Worm (Caenorhabditis elegans) whole organism, L4 larva: ENCODE results near the gene ceh-34.
A peak's percentile ranks its signal among the peaks of the same experiment; 100 is the strongest.

ENCODE experiments used
- F10B5.3 ChIP-seq: sonication (generic microtip); optimal IDR thresholded peaks from 2 replicates; lab custom pipeline; 2016; ENCODE audit warnings: mild to moderate bottlenecking, missing genetic modification characterization, missing compliant biosample characterization
- F37D6.2 ChIP-seq: sonication (generic microtip); optimal IDR thresholded peaks from 2 replicates; lab custom pipeline; 2016; ENCODE audit warnings: mild to moderate bottlenecking, missing genetic modification characterization, missing compliant biosample characterization
- F44E2.7 ChIP-seq: fragments of 200-800 bp; sonication (Bioruptor generic); IDR thresholded peaks from 2 replicates; pipeline ENCODE4 v2.1.2; 2022; ENCODE audit warnings: missing genetic modification characterization, missing compliant biosample characterization
- R02D3.7 ChIP-seq: fragments of 150-350 bp; sonication (generic microtip); optimal IDR thresholded peaks from 3 replicates; lab custom pipeline; 2014; ENCODE audit warnings: missing biosample characterization, missing genetic modification characterization
- Y105C5A.15 ChIP-seq: fragments of 200-800 bp; sonication (Bioruptor generic); IDR thresholded peaks from 2 replicates; pipeline ENCODE4 v1.3.6; 2022; ENCODE audit warnings: missing genetic modification characterization, missing compliant biosample characterization
- ZK337.2 ChIP-seq: fragments of 200-800 bp; sonication (Bioruptor generic); IDR thresholded peaks from 2 replicates; pipeline ENCODE4 v1.3.6; 2022; ENCODE audit warnings: missing genetic modification reagents, missing genetic modification characterization, missing compliant biosample characterization
- ceh-28 ChIP-seq: fragments of 150-350 bp; optimal IDR thresholded peaks from 2 replicates; lab custom pipeline; 2014; ENCODE audit warnings: missing biosample characterization, missing genetic modification reagents, missing genetic modification characterization
- ceh-44 ChIP-seq: fragments of 200-800 bp; sonication (Bioruptor generic); IDR thresholded peaks from 2 replicates; pipeline ENCODE4 v1.3.6; 2022; ENCODE audit warnings: missing genetic modification reagents, missing genetic modification characterization, missing compliant biosample characterization
- ceh-82 ChIP-seq: sonication (generic microtip); optimal IDR thresholded peaks from 2 replicates; lab custom pipeline; 2017; ENCODE audit warnings: missing biosample characterization, missing genetic modification characterization
- ces-1 ChIP-seq: fragments of 150-350 bp; sonication (generic microtip); optimal IDR thresholded peaks from 4 replicates; lab custom pipeline; 2014; ENCODE audit warnings: missing biosample characterization, missing genetic modification reagents, missing genetic modification characterization
- cey-2 ChIP-seq: sonication (generic microtip); optimal IDR thresholded peaks from 3 replicates; lab custom pipeline; 2017; ENCODE audit warnings: missing genetic modification characterization, mild to moderate bottlenecking, missing compliant biosample characterization, antibody characterized with exemption, borderline replicate concordance; ENCODE audit not compliant: insufficient read depth
- ctbp-1 ChIP-seq: fragments of 200-800 bp; sonication (Bioruptor generic); IDR thresholded peaks from 2 replicates; pipeline ENCODE4 v1.3.6; 2022; ENCODE audit warnings: missing genetic modification reagents, missing genetic modification characterization, missing compliant biosample characterization
- daf-12 ChIP-seq: fragments of 150-350 bp; optimal IDR thresholded peaks from 2 replicates; lab custom pipeline; 2014; ENCODE audit warnings: missing biosample characterization, missing genetic modification reagents, missing genetic modification characterization
- daf-16 ChIP-seq, 3 experiments: sonication (generic microtip); optimal IDR thresholded peaks; 2 replicates each; lab custom pipeline; 2016 to 2017; ENCODE audit warnings: missing genetic modification characterization in 3 of 3, missing genetic modification reagents in 3 of 3, mild to moderate bottlenecking in 2 of 3, missing compliant biosample characterization in 2 of 3, missing biosample characterization in 1 of 3, moderate library complexity in 1 of 3
- dmd-6 ChIP-seq: fragments of 200-800 bp; sonication (Bioruptor generic); IDR thresholded peaks from 2 replicates; pipeline ENCODE4 v1.3.6; 2022; ENCODE audit warnings: missing genetic modification reagents, missing genetic modification characterization, missing compliant biosample characterization
- dmd-9 ChIP-seq: fragments of 200-800 bp; sonication (Bioruptor generic); IDR thresholded peaks from 2 replicates; pipeline ENCODE4 v1.3.6; 2022; ENCODE audit warnings: missing genetic modification reagents, missing genetic modification characterization, missing compliant biosample characterization
- dpl-1 ChIP-seq: fragments of 150-350 bp; optimal IDR thresholded peaks from 2 replicates; lab custom pipeline; 2014; ENCODE audit warnings: missing biosample characterization, missing genetic modification reagents, missing genetic modification characterization
- duxl-1 ChIP-seq: sonication (generic microtip); optimal IDR thresholded peaks from 2 replicates; lab custom pipeline; 2016; ENCODE audit warnings: mild to moderate bottlenecking, missing genetic modification characterization, moderate library complexity, missing compliant biosample characterization; ENCODE audit not compliant: poor library complexity
- dve-1 ChIP-seq: sonication (generic microtip); optimal IDR thresholded peaks from 2 replicates; lab custom pipeline; 2017; ENCODE audit warnings: antibody characterized with exemption, mild to moderate bottlenecking, missing genetic modification characterization, missing compliant biosample characterization; ENCODE audit not compliant: insufficient read depth
- gei-8 ChIP-seq: fragments of 200-800 bp; sonication (Bioruptor generic); optimal IDR thresholded peaks from 2 replicates; lab custom pipeline; 2018; ENCODE audit warnings: mild to moderate bottlenecking, missing genetic modification characterization, missing compliant biosample characterization
- hlh-11 ChIP-seq: fragments of 200-800 bp; sonication (Bioruptor generic); optimal IDR thresholded peaks from 2 replicates; lab custom pipeline; 2018; ENCODE audit warnings: mild to moderate bottlenecking, missing genetic modification characterization, missing compliant biosample characterization
- hlh-30 ChIP-seq: sonication (generic microtip); optimal IDR thresholded peaks from 2 replicates; lab custom pipeline; 2017; ENCODE audit warnings: antibody characterized with exemption, mild to moderate bottlenecking, missing genetic modification characterization, missing compliant biosample characterization; ENCODE audit not compliant: insufficient read depth
- jun-1 ChIP-seq: fragments of 150-350 bp; optimal IDR thresholded peaks from 2 replicates; lab custom pipeline; 2014; ENCODE audit warnings: missing biosample characterization, missing genetic modification reagents, missing genetic modification characterization
- lin-1 ChIP-seq: fragments of 200-800 bp; sonication (Bioruptor generic); IDR thresholded peaks from 2 replicates; pipeline ENCODE4 v1.3.6; 2022; ENCODE audit warnings: missing genetic modification reagents, missing genetic modification characterization, missing compliant biosample characterization
- lin-15B ChIP-seq: fragments of 150-350 bp; sonication (generic microtip); optimal IDR thresholded peaks from 3 replicates; lab custom pipeline; 2014; ENCODE audit warnings: missing biosample characterization, missing genetic modification characterization
- lin-38 ChIP-seq: fragments of 200-800 bp; sonication (Bioruptor generic); IDR thresholded peaks from 2 replicates; pipeline ENCODE4 v1.3.6; 2022; ENCODE audit warnings: missing genetic modification reagents, missing genetic modification characterization, missing compliant biosample characterization
- lir-3 ChIP-seq: sonication (generic microtip); optimal IDR thresholded peaks from 2 replicates; lab custom pipeline; 2016; ENCODE audit warnings: mild to moderate bottlenecking, missing genetic modification characterization, missing compliant biosample characterization
- madf-5 ChIP-seq, 2 experiments: fragments of 200-800 bp; sonication (Bioruptor generic); IDR thresholded peaks; 2 replicates each; pipeline ENCODE4 v1.3.6; 2022; ENCODE audit warnings: missing compliant biosample characterization in 2 of 2, missing genetic modification characterization in 2 of 2
- madf-9 ChIP-seq: fragments of 200-800 bp; sonication (Bioruptor generic); conservative IDR thresholded peaks from 2 replicates; pipeline ENCODE4 v1.3.6; 2022; ENCODE audit warnings: missing genetic modification reagents, missing genetic modification characterization, missing compliant biosample characterization
- mdt-29 ChIP-seq: fragments of 200-800 bp; sonication (Bioruptor generic); IDR thresholded peaks from 2 replicates; pipeline ENCODE4 v1.3.6; 2022; ENCODE audit warnings: missing genetic modification reagents, missing genetic modification characterization, missing compliant biosample characterization
- mes-2 ChIP-seq: sonication (generic microtip); optimal IDR thresholded peaks from 2 replicates; lab custom pipeline; 2016; ENCODE audit warnings: missing genotype, mild to moderate bottlenecking, missing genetic modification characterization, missing compliant biosample characterization; ENCODE audit not compliant: poor library complexity, severe bottlenecking
- mxl-3 ChIP-seq: fragments of 200-800 bp; sonication (Bioruptor generic); optimal IDR thresholded peaks from 2 replicates; lab custom pipeline; 2018; ENCODE audit warnings: mild to moderate bottlenecking, missing genetic modification characterization, missing compliant biosample characterization
- nhr-10 ChIP-seq: fragments of 150-350 bp; optimal IDR thresholded peaks from 2 replicates; lab custom pipeline; 2014; ENCODE audit warnings: missing biosample characterization, missing genetic modification characterization
- nhr-28 ChIP-seq: fragments of 150-350 bp; optimal IDR thresholded peaks from 2 replicates; lab custom pipeline; 2014; ENCODE audit warnings: missing biosample characterization, missing genetic modification characterization
- nhr-41 ChIP-seq: fragments of 200-800 bp; sonication (Bioruptor generic); IDR thresholded peaks from 2 replicates; pipeline ENCODE4 v1.3.6; 2022; ENCODE audit warnings: missing genetic modification reagents, missing genetic modification characterization, missing compliant biosample characterization
- nhr-42 ChIP-seq: fragments of 200-800 bp; sonication (Bioruptor generic); IDR thresholded peaks from 2 replicates; pipeline ENCODE4 v1.3.6; 2022; ENCODE audit warnings: missing genetic modification characterization, missing compliant biosample characterization
- nhr-48 ChIP-seq: sonication (generic microtip); optimal IDR thresholded peaks from 2 replicates; lab custom pipeline; 2016; ENCODE audit warnings: mild to moderate bottlenecking, missing genetic modification characterization, missing compliant biosample characterization
- nhr-76 ChIP-seq: fragments of 150-350 bp; optimal IDR thresholded peaks from 2 replicates; lab custom pipeline; 2014; ENCODE audit warnings: missing biosample characterization, missing genetic modification characterization
- nhr-77 ChIP-seq: fragments of 150-350 bp; optimal IDR thresholded peaks from 2 replicates; lab custom pipeline; 2014; ENCODE audit warnings: missing biosample characterization, missing genetic modification characterization
- sdz-12 ChIP-seq: fragments of 200-800 bp; sonication (Bioruptor generic); optimal IDR thresholded peaks from 2 replicates; lab custom pipeline; 2018; ENCODE audit warnings: mild to moderate bottlenecking, missing genetic modification characterization, missing compliant biosample characterization
- skn-1 ChIP-seq: fragments of 150-350 bp; optimal IDR thresholded peaks from 2 replicates; lab custom pipeline; 2014; ENCODE audit warnings: missing biosample characterization, missing genetic modification characterization
- spr-3 ChIP-seq: fragments of 200-800 bp; sonication (Bioruptor generic); optimal IDR thresholded peaks from 2 replicates; lab custom pipeline; 2018; ENCODE audit warnings: mild to moderate bottlenecking, missing genetic modification characterization, missing compliant biosample characterization
- tag-97 ChIP-seq: fragments of 200-800 bp; sonication (Bioruptor generic); IDR thresholded peaks from 2 replicates; pipeline ENCODE4 v1.3.6; 2022; ENCODE audit warnings: missing genetic modification characterization, missing compliant biosample characterization
- unc-39 ChIP-seq: sonication (generic microtip); optimal IDR thresholded peaks from 2 replicates; lab custom pipeline; 2017; ENCODE audit warnings: missing biosample characterization, missing genetic modification characterization
- unc-62 ChIP-seq, 3 experiments: fragments of 150-350 bp in 1 of 3; sonication (generic microtip); optimal IDR thresholded peaks in 2 of 3; peaks in 1 of 3; 1 replicate in 1 of 3; 2 replicates in 2 of 3; lab custom pipeline; 2014 to 2017; ENCODE audit warnings: missing biosample characterization in 3 of 3, missing genetic modification characterization in 3 of 3, missing genetic modification reagents in 3 of 3, missing genotype in 1 of 3
- zfp-3 ChIP-seq: fragments of 200-800 bp; sonication (Bioruptor generic); conservative IDR thresholded peaks from 2 replicates; pipeline ENCODE4 v1.3.6; 2022; ENCODE audit warnings: missing genetic modification reagents, missing genetic modification characterization, missing compliant biosample characterization
- ztf-11 ChIP-seq: fragments of 150-350 bp; optimal IDR thresholded peaks from 2 replicates; lab custom pipeline; 2014; ENCODE audit warnings: missing biosample characterization, missing genetic modification characterization
- ztf-7 ChIP-seq: fragments of 150-350 bp; optimal IDR thresholded peaks from 2 replicates; lab custom pipeline; 2014; ENCODE audit warnings: missing biosample characterization, missing genetic modification characterization

The ceh-34 gene

DNA sequence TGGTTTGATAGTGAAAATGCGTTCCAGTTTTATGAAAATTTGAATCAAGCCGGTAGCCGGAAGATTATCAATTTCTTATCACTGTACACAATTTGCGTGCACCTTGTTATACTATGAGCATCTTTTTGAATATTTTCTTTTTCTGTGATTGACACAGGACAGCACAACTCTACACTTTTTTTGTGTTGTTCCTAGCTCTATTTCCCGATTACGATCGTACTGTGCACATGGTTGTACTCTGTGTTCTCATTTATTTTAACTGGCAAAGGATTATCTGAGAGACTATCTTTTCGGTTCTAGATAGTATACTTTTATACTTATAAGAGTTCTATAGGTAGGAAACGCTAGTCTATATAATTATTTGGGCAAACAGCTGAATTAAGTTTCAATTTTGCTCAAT is 47.3 kb downstream of the ceh-34 start:
- TF ChIP-seq daf-16 (GFP tag; optimal IDR thresholded peaks at IDR 0.05; lab: Kevin White, UChicago) (no peak), daf-16 (tag; optimal IDR thresholded peaks at IDR 0.05; lab: Kevin White, UChicago) (peak; percentile 51), unc-39 (no peak), nhr-28 (tag; lab: Kevin White, UChicago) (peak; percentile 7), lin-38 (GFP tag; lab: Robert Waterston, UW) (0 out of 2 replicates have a peak, but pooled peaks have one; percentile 7), hlh-30 (no peak), lir-3 (tag; lab: Kevin White, UChicago) (no peak), ctbp-1 (GFP tag; lab: Robert Waterston, UW) (no peak), mdt-29 (GFP tag; lab: Robert Waterston, UW) (no peak), nhr-76 (tag; lab: Kevin White, UChicago) (no peak), dmd-6 (GFP tag; lab: Robert Waterston, UW) (peak; percentile 53)

DNA sequence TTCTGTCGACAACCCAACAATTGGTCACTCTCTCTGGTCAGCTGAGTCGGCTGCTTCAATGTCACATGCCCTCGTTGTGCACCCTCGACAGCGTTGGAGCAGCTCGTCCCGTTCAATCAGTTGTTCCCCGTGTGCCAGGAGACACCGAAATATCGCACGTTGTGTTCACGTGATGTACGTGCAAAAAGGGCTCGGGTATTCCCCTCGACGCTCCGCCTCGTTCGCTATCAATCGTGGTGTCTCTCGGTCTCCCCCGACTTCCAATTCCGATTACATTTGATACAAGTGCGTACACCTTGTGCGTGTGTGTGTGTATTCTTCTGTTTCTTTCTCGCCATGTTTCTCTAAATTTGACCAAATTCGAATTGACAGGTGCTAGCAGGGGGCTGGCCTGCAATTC is 47.9 kb downstream of the ceh-34 start:
- TF ChIP-seq daf-12 (tag; lab: Kevin White, UChicago): no peak
- TF ChIP-seq ceh-28 (tag; lab: Kevin White, UChicago): no peak
- peak; percentile 92 for TF ChIP-seq mxl-3
- no peak for TF ChIP-seq ces-1 (GFP tag; lab: Kevin White, UChicago)
- no peak for TF ChIP-seq tag-97
- peak; percentile 78 for TF ChIP-seq dve-1
- peak; percentile 50 for TF ChIP-seq lin-38 (GFP tag; lab: Robert Waterston, UW)
- TF ChIP-seq sdz-12 (GFP tag; lab: Kevin White, UChicago): no peak
- TF ChIP-seq dpl-1 (GFP tag; lab: Kevin White, UChicago): peak; percentile 14
- TF ChIP-seq gei-8 (GFP tag; lab: Kevin White, UChicago): peak; percentile 82
- no peak for TF ChIP-seq ceh-44 (GFP tag; lab: Robert Waterston, UW)
- no peak for TF ChIP-seq F37D6.2 (tag; lab: Kevin White, UChicago)
- TF ChIP-seq nhr-77 (tag; lab: Kevin White, UChicago): peak; percentile 89
- no peak for TF ChIP-seq madf-9 (GFP tag; lab: Robert Waterston, UW)
- peak; percentile 74 for TF ChIP-seq duxl-1 (tag; lab: Kevin White, UChicago)
- peak; percentile 93 for TF ChIP-seq lin-1 (GFP tag; lab: Robert Waterston, UW)
- no peak for TF ChIP-seq skn-1 (tag; lab: Kevin White, UChicago)
- no peak for TF ChIP-seq ztf-11 (tag; lab: Kevin White, UChicago)
- no peak for TF ChIP-seq F10B5.3 (tag; lab: Kevin White, UChicago)
- TF ChIP-seq ceh-82: no peak
- peak; percentile 93 for TF ChIP-seq hlh-30
- no peak for TF ChIP-seq Y105C5A.15 (GFP tag; lab: Robert Waterston, UW)
- no peak for TF ChIP-seq ctbp-1 (GFP tag; lab: Robert Waterston, UW)
- peak; percentile 98 for TF ChIP-seq nhr-48 (tag; lab: Kevin White, UChicago)
- TF ChIP-seq zfp-3 (GFP tag; lab: Robert Waterston, UW): no peak
- no peak for TF ChIP-seq dmd-9 (GFP tag; lab: Robert Waterston, UW)
- peak in 1 of 2 experiments; percentile 93 for TF ChIP-seq unc-62 (GFP tag; optimal IDR thresholded peaks at IDR 0.05 in 1 of 2; lab: Kevin White, UChicago)
- no peak for TF ChIP-seq unc-62 (tag; optimal IDR thresholded peaks at IDR 0.05; lab: Kevin White, UChicago)
- peak; percentile 28 for TF ChIP-seq nhr-10 (tag; lab: Kevin White, UChicago)
- peak; percentile 98 for TF ChIP-seq hlh-11
- TF ChIP-seq ZK337.2 (GFP tag; lab: Robert Waterston, UW): no peak
- TF ChIP-seq mes-2 (tag; lab: Kevin White, UChicago): peak; percentile 31
- peak; percentile 33 for TF ChIP-seq jun-1 (tag; lab: Kevin White, UChicago)
- TF ChIP-seq lin-15B (tag; lab: Kevin White, UChicago): no peak
- peak; percentile 57; the same call in 1 of the 2 replicates for TF ChIP-seq nhr-42 (GFP tag; lab: Robert Waterston, UW)
- TF ChIP-seq cey-2 (tag; lab: Kevin White, UChicago): no peak
- TF ChIP-seq R02D3.7: no peak
- TF ChIP-seq mdt-29 (GFP tag; lab: Robert Waterston, UW): peak; percentile 46; the same call in 1 of the 2 replicates
- no peak for TF ChIP-seq madf-5 (GFP tag; IDR thresholded peaks at IDR 0.05; lab: Robert Waterston, UW)
- TF ChIP-seq spr-3 (GFP tag; lab: Kevin White, UChicago): no peak
- TF ChIP-seq nhr-41: 0 out of 2 replicates have a peak, but pooled peaks have one; percentile 20
- no peak for TF ChIP-seq ztf-7 (tag; lab: Kevin White, UChicago)
- TF ChIP-seq F44E2.7 (GFP tag; lab: Robert Waterston, UW): no peak
